Worm (Caenorhabditis elegans): Measurements from ENCODE around the gene alh-4.

DNA sequence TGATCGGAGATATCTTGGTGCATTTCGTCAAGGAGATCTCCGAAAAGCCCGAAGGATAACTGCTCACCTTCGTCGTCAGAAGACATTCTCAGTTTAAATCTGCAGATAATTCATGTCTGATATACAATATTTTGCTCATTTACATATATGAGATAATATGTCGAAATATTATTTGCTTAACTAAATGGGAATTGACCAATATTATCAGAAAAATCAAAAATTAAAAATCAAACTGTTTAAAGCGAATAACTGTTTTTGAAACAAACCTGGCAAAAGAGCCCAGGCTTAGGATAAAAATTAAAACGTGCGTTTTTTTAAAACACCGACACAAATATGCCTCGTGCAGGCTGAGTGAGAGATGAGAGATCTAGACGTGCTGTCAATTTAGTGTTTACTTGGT is 11.9 kb upstream of the alh-4 start, which contains the start of gene T05H4.15:
- no peak for TF ChIP-seq unc-39 (tag; optimal IDR thresholded peaks at IDR 0.05)
- no peak for TF ChIP-seq zip-8 (tag; optimal IDR thresholded peaks at IDR 0.05)
- no peak for TF ChIP-seq mls-2 (tag; optimal IDR thresholded peaks at IDR 0.05)
- TF ChIP-seq pha-4 (tag; optimal IDR thresholded peaks at IDR 0.05) = no peak
- TF ChIP-seq mab-5 (tag; optimal IDR thresholded peaks at IDR 0.05) = no peak
- TF ChIP-seq unc-62 (GFP tag; optimal IDR thresholded peaks at IDR 0.05) = no peak
- TF ChIP-seq nhr-237 (tag; optimal IDR thresholded peaks at IDR 0.05) = no peak
- no peak for TF ChIP-seq sptf-1 (tag; optimal IDR thresholded peaks at IDR 0.05)
- TF ChIP-seq ces-1 (GFP tag; optimal IDR thresholded peaks at IDR 0.05) = no peak
- no peak for TF ChIP-seq blmp-1 (tag; optimal IDR thresholded peaks at IDR 0.05)

Measured in whole organism, mixed stage, embryonic.